Fruit fly (Drosophila melanogaster) whole organism, embryonic: ENCODE measurements around the gene Alg9.
A peak's percentile ranks its signal among the peaks of the same experiment; 100 is the strongest.

Experiments
- B-H1 ChIP-seq: fragments of 200-800 bp; sonication (Bioruptor generic); IDR thresholded peaks from 3 replicates; pipeline ENCODE4 v1.3.6; 2022; ENCODE audit warnings: missing biosample characterization, missing genetic modification characterization
- CG10209 ChIP-seq: fragments of 200-800 bp; sonication (Bioruptor generic); optimal IDR thresholded peaks from 3 replicates; lab custom pipeline; 2017; ENCODE audit warnings: missing biosample characterization, mild to moderate bottlenecking, missing genetic modification characterization, missing genetic modification reagents
- CG1024 ChIP-seq: fragments of 200-800 bp; sonication (Bioruptor generic); IDR thresholded peaks from 2 replicates; pipeline ENCODE4 v1.3.6; 2022; ENCODE audit warnings: missing biosample characterization, missing genetic modification characterization
- CG10366 ChIP-seq: fragments of 200-800 bp; sonication (Bioruptor generic); IDR thresholded peaks from 2 replicates; pipeline ENCODE4 v1.3.6; 2022; ENCODE audit warnings: missing biosample characterization, missing genetic modification characterization
- CG10462 ChIP-seq: fragments of 200-800 bp; sonication (Bioruptor generic); optimal IDR thresholded peaks from 2 replicates; lab custom pipeline; 2016; ENCODE audit warnings: missing biosample characterization, missing genetic modification characterization
- CG12659 ChIP-seq: fragments of 200-800 bp; sonication (Bioruptor generic); optimal IDR thresholded peaks from 3 replicates; lab custom pipeline; 2017; ENCODE audit warnings: mild to moderate bottlenecking, missing biosample characterization, missing genetic modification reagents, missing genetic modification characterization
- CG13624 ChIP-seq: fragments of 200-800 bp; sonication (Bioruptor generic); optimal IDR thresholded peaks from 2 replicates; lab custom pipeline; 2016; ENCODE audit warnings: missing biosample characterization, missing genetic modification characterization
- CG14860 ChIP-seq: fragments of 200-800 bp; sonication (Bioruptor generic); IDR thresholded peaks from 3 replicates; pipeline ENCODE4 v1.3.6; 2022; ENCODE audit warnings: missing biosample characterization, missing genetic modification characterization; ENCODE audit not compliant: partially characterized antibody
- CG15696 ChIP-seq: fragments of 200-800 bp; sonication (Bioruptor generic); optimal IDR thresholded peaks from 2 replicates; lab custom pipeline; 2019; ENCODE audit warnings: missing biosample characterization, mild to moderate bottlenecking, missing genetic modification characterization, moderate library complexity
- CG17186 ChIP-seq: fragments of 200-800 bp; sonication (Bioruptor generic); optimal IDR thresholded peaks from 3 replicates; lab custom pipeline; 2017; ENCODE audit warnings: missing biosample characterization, missing genetic modification reagents, missing genetic modification characterization
- CG17568 ChIP-seq: fragments of 200-800 bp; sonication (Bioruptor generic); optimal IDR thresholded peaks from 2 replicates; lab custom pipeline; 2018; ENCODE audit warnings: missing biosample characterization, mild to moderate bottlenecking, missing genetic modification characterization, moderate library complexity
- CG18619 ChIP-seq: fragments of 200-800 bp; sonication (Bioruptor generic); optimal IDR thresholded peaks from 3 replicates; lab custom pipeline; 2017; ENCODE audit warnings: missing biosample characterization, mild to moderate bottlenecking, missing genetic modification characterization
- CG32772 ChIP-seq: fragments of 200-800 bp; sonication (Bioruptor generic); IDR thresholded peaks from 2 replicates; pipeline ENCODE4 v1.3.6; 2022; ENCODE audit warnings: missing biosample characterization, missing genetic modification characterization
- CG33213 ChIP-seq: fragments of 200-800 bp; sonication (Bioruptor generic); optimal IDR thresholded peaks from 3 replicates; lab custom pipeline; 2016; ENCODE audit warnings: missing biosample characterization, missing genetic modification characterization
- CG6175 ChIP-seq: fragments of 200-800 bp; sonication (Bioruptor generic); IDR thresholded peaks from 3 replicates; pipeline ENCODE4 v1.3.6; 2022; ENCODE audit warnings: missing biosample characterization, missing genetic modification characterization
- CG6654 ChIP-seq: fragments of 200-800 bp; sonication (Bioruptor generic); optimal IDR thresholded peaks from 2 replicates; lab custom pipeline; 2017; ENCODE audit warnings: missing biosample characterization, mild to moderate bottlenecking, missing genetic modification characterization
- CG7556 ChIP-seq: fragments of 200-800 bp; sonication (Bioruptor generic); optimal IDR thresholded peaks from 2 replicates; lab custom pipeline; 2017; ENCODE audit warnings: missing biosample characterization, mild to moderate bottlenecking, missing genetic modification characterization
- CG8924 ChIP-seq: fragments of 200-800 bp; optimal IDR thresholded peaks from 3 replicates; lab custom pipeline; 2019; ENCODE audit warnings: missing biosample characterization, mild to moderate bottlenecking, missing genetic modification characterization, moderate library complexity
- CG8944 ChIP-seq: fragments of 200-800 bp; sonication (Bioruptor generic); optimal IDR thresholded peaks from 3 replicates; lab custom pipeline; 2016; ENCODE audit warnings: missing biosample characterization, missing genetic modification characterization
- CG9727 ChIP-seq: fragments of 200-800 bp; sonication (Bioruptor generic); optimal IDR thresholded peaks from 3 replicates; lab custom pipeline; 2017; ENCODE audit warnings: missing biosample characterization, mild to moderate bottlenecking, missing genetic modification characterization
- CG9797 ChIP-seq: fragments of 200-800 bp; sonication (Bioruptor generic); optimal IDR thresholded peaks from 3 replicates; lab custom pipeline; 2018; ENCODE audit warnings: missing biosample characterization, mild to moderate bottlenecking, missing genetic modification characterization
- CG9876 ChIP-seq: fragments of 200-800 bp; sonication (Bioruptor generic); optimal IDR thresholded peaks from 2 replicates; lab custom pipeline; 2016; ENCODE audit warnings: missing biosample characterization, missing genetic modification characterization
- Dbx ChIP-seq: fragments of 200-800 bp; sonication (Bioruptor generic); IDR thresholded peaks from 3 replicates; pipeline ENCODE4 v1.3.6; 2022; ENCODE audit warnings: missing biosample characterization, missing genetic modification characterization
- Deaf1 ChIP-seq: fragments of 200-800 bp; optimal IDR thresholded peaks from 3 replicates; lab custom pipeline; 2019; ENCODE audit warnings: missing biosample characterization, mild to moderate bottlenecking, missing genetic modification characterization, moderate library complexity
- Dref ChIP-seq: fragments of 200-800 bp; sonication (Bioruptor generic); IDR thresholded peaks from 2 replicates; pipeline ENCODE4 v1.3.6; 2022; ENCODE audit warnings: missing biosample characterization, missing genetic modification characterization
- Elba2 ChIP-seq: fragments of 200-800 bp; sonication (Bioruptor generic); optimal IDR thresholded peaks from 3 replicates; lab custom pipeline; 2016; ENCODE audit warnings: missing biosample characterization, missing genetic modification characterization
- H2.0 ChIP-seq: fragments of 200-800 bp; sonication (Bioruptor generic); IDR thresholded peaks from 2 replicates; pipeline ENCODE4 v1.3.6; 2022; ENCODE audit warnings: missing biosample characterization, missing genetic modification characterization
- HLH4C ChIP-seq: fragments of 200-800 bp; sonication (Bioruptor generic); IDR thresholded peaks from 3 replicates; pipeline ENCODE4 v1.3.6; 2022; ENCODE audit warnings: missing biosample characterization, missing genetic modification characterization; ENCODE audit not compliant: partially characterized antibody
- NfI ChIP-seq: fragments of 200-800 bp; sonication (Bioruptor generic); optimal IDR thresholded peaks from 3 replicates; lab custom pipeline; 2018; ENCODE audit warnings: missing biosample characterization, mild to moderate bottlenecking, missing genetic modification characterization, moderate library complexity
- Trl ChIP-seq, 3 experiments: fragments of >200 bp in 2 of 3; fragments of 200-800 bp in 1 of 3; sonication (Bioruptor generic) in 1 of 3; optimal IDR thresholded peaks; 2 replicates in 1 of 3; 3 replicates in 2 of 3; lab custom pipeline; 2016 to 2017; ENCODE audit warnings: missing biosample characterization in 1 of 3, missing genetic modification characterization in 1 of 3
- Xbp1 ChIP-seq: fragments of 200-800 bp; sonication (Bioruptor generic); optimal IDR thresholded peaks from 3 replicates; lab custom pipeline; 2016; ENCODE audit warnings: missing biosample characterization, mild to moderate bottlenecking, missing genetic modification characterization
- ara ChIP-seq: fragments of 200-800 bp; sonication (Bioruptor generic); IDR thresholded peaks from 2 replicates; pipeline ENCODE4 v1.3.6; 2022; ENCODE audit warnings: missing biosample characterization, missing genetic modification characterization
- cas ChIP-seq: fragments of 200-800 bp; sonication (Bioruptor generic); IDR thresholded peaks from 2 replicates; pipeline ENCODE4 v1.3.6; 2022; ENCODE audit warnings: missing biosample characterization, missing genetic modification characterization
- caup ChIP-seq: fragments of 200-800 bp; sonication (Bioruptor generic); optimal IDR thresholded peaks from 3 replicates; lab custom pipeline; 2017; ENCODE audit warnings: missing biosample characterization, mild to moderate bottlenecking, missing genetic modification characterization, moderate library complexity; ENCODE audit not compliant: severe bottlenecking
- chinmo ChIP-seq: fragments of 200-800 bp; sonication (Bioruptor generic); IDR thresholded peaks from 4 replicates; pipeline ENCODE4 v1.3.6; 2022; ENCODE audit warnings: missing biosample characterization, missing genetic modification characterization; ENCODE audit not compliant: partially characterized antibody
- ci ChIP-seq: fragments of 200-800 bp; sonication (Bioruptor generic); IDR thresholded peaks from 3 replicates; pipeline ENCODE4 v1.3.6; 2022; ENCODE audit warnings: missing biosample characterization, missing genetic modification characterization
- cwo ChIP-seq: fragments of 200-800 bp; sonication (Bioruptor generic); optimal IDR thresholded peaks from 3 replicates; lab custom pipeline; 2017; ENCODE audit warnings: missing biosample characterization, missing genetic modification characterization, mild to moderate bottlenecking, moderate library complexity, missing genetic modification reagents
- en ChIP-seq: fragments of 200-800 bp; sonication (Bioruptor generic); optimal IDR thresholded peaks from 2 replicates; lab custom pipeline; 2016; ENCODE audit warnings: missing biosample characterization, missing genetic modification characterization
- gcm2 ChIP-seq: fragments of 200-800 bp; sonication (Bioruptor generic); optimal IDR thresholded peaks from 2 replicates; lab custom pipeline; 2016; ENCODE audit warnings: missing biosample characterization, missing genetic modification characterization
- gsb ChIP-seq: fragments of 200-800 bp; sonication (Bioruptor generic); IDR thresholded peaks from 2 replicates; pipeline ENCODE4 v1.3.6; 2022; ENCODE audit warnings: missing biosample characterization, missing genetic modification characterization
- inv ChIP-seq: fragments of 200-800 bp; sonication (Bioruptor generic); IDR thresholded peaks from 2 replicates; pipeline ENCODE4 v1.3.6; 2022; ENCODE audit warnings: missing biosample characterization, missing genetic modification characterization; ENCODE audit not compliant: partially characterized antibody
- kah ChIP-seq: fragments of 200-800 bp; sonication (Bioruptor generic); optimal IDR thresholded peaks from 2 replicates; lab custom pipeline; 2018; ENCODE audit warnings: missing biosample characterization, mild to moderate bottlenecking, missing genetic modification characterization
- ken ChIP-seq: fragments of 200-800 bp; sonication (Bioruptor generic); IDR thresholded peaks from 3 replicates; pipeline ENCODE4 v1.3.6; 2022; ENCODE audit warnings: missing biosample characterization, missing genetic modification characterization
- klu ChIP-seq: fragments of 200-800 bp; sonication (Bioruptor generic); IDR thresholded peaks from 2 replicates; pipeline ENCODE4 v1.3.6; 2022; ENCODE audit warnings: missing biosample characterization, missing genetic modification characterization
- mirr ChIP-seq: fragments of 200-800 bp; sonication (Bioruptor generic); optimal IDR thresholded peaks from 3 replicates; lab custom pipeline; 2018; ENCODE audit warnings: missing biosample characterization, mild to moderate bottlenecking, missing genetic modification characterization
- mld ChIP-seq: fragments of 200-800 bp; sonication (Bioruptor generic); IDR thresholded peaks from 3 replicates; pipeline ENCODE4 v1.3.6; 2022; ENCODE audit warnings: missing biosample characterization, missing genetic modification characterization; ENCODE audit not compliant: partially characterized antibody
- sim ChIP-seq: fragments of 200-800 bp; sonication (Bioruptor generic); IDR thresholded peaks from 2 replicates; pipeline ENCODE4 v1.3.6; 2022; ENCODE audit warnings: missing biosample characterization, missing genetic modification characterization
- sima ChIP-seq: fragments of 200-800 bp; sonication (Bioruptor generic); optimal IDR thresholded peaks from 2 replicates; lab custom pipeline; 2016; ENCODE audit warnings: missing biosample characterization, missing genetic modification characterization
- ssp ChIP-seq: fragments of 200-800 bp; sonication (Bioruptor generic); IDR thresholded peaks from 2 replicates; pipeline ENCODE4 v1.3.6; 2022; ENCODE audit warnings: missing biosample characterization, missing genetic modification characterization
- tx ChIP-seq: fragments of 200-800 bp; sonication (Bioruptor generic); optimal IDR thresholded peaks from 2 replicates; lab custom pipeline; 2016; ENCODE audit warnings: missing biosample characterization, missing genetic modification characterization

Alg9 gene

DNA sequence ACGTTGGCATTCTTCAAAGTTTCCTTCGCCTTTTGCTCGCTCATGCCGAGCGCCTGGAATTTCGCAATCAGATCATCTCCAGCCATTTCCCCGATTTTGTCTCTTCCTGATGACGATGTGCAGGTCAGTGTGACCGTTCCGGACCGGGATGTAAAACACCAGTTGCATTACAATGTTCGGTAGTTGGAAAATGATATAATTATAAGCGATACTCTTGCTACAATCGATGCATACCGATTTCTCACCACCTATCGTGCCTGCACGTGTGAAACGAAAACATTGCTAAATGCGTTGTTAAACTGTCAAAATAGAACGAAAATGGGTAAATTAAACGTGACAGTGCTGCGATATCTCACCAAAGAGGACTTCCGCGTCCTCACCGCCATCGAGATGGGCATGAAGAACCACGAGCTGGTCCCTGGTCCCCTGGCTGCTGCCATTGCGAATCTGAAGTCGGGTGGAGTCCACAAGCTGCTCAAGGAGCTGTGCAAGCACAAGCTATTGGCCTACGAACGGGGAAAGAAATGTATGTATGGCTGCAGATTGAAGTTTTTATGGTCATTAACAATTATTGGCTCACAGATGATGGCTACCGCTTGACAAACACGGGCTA is 44.3 kb downstream of the Alg9 start, which contains the start of the genes GlnRS and RIOK2 (continued):
- TF ChIP-seq ken (GFP tag; lab: Robert Waterston, UW) = no peak
- TF ChIP-seq mld (GFP tag; lab: Robert Waterston, UW) = peak; percentile 91
- TF ChIP-seq cwo (GFP tag; lab: Kevin White, UChicago) = peak; percentile 96
- no peak for TF ChIP-seq caup (GFP tag; lab: Kevin White, UChicago)
- no peak for TF ChIP-seq CG17568 (GFP tag; lab: Kevin White, UChicago)
- no peak for TF ChIP-seq sima (GFP tag; lab: Kevin White, UChicago)
- peak; percentile 20 for TF ChIP-seq Xbp1 (GFP tag; lab: Kevin White, UChicago)
- no peak for TF ChIP-seq Trl (optimal IDR thresholded peaks at IDR 0.05; lab: Kevin White, UChicago)
- no peak for TF ChIP-seq Trl (GFP tag; optimal IDR thresholded peaks at IDR 0.05; lab: Kevin White, UChicago)
- TF ChIP-seq klu = no peak
- 0 out of 2 replicates have a peak, but pooled peaks have one; percentile 13 for TF ChIP-seq cas (GFP tag; lab: Robert Waterston, UW)
- TF ChIP-seq CG32772 (GFP tag; lab: Robert Waterston, UW) = no peak
- TF ChIP-seq Deaf1 = no peak
- TF ChIP-seq CG33213 = peak; percentile 54
- TF ChIP-seq ssp (GFP tag; lab: Robert Waterston, UW) = peak; percentile 100
- TF ChIP-seq NfI (GFP tag; lab: Kevin White, UChicago) = no peak
- TF ChIP-seq mirr (GFP tag; lab: Kevin White, UChicago) = peak; percentile 6
- TF ChIP-seq chinmo (GFP tag; lab: Robert Waterston, UW) = peak; percentile 100
- TF ChIP-seq kah (GFP tag; lab: Kevin White, UChicago) = peak; percentile 44
- TF ChIP-seq CG17186 (GFP tag; lab: Kevin White, UChicago) = peak; percentile 77
- peak; percentile 75 for TF ChIP-seq CG13624
- peak; percentile 60; the same call in 2 of the 3 replicates for TF ChIP-seq Dbx
- TF ChIP-seq sim (GFP tag; lab: Robert Waterston, UW) = no peak
- TF ChIP-seq CG15696 (tag; lab: Kevin White, UChicago) = no peak
- no peak for TF ChIP-seq CG18619 (GFP tag; lab: Kevin White, UChicago)
- TF ChIP-seq CG6175 (GFP tag; lab: Robert Waterston, UW) = no peak
- peak; percentile 88 for TF ChIP-seq Dref (GFP tag; lab: Robert Waterston, UW)
- TF ChIP-seq en (GFP tag; lab: Kevin White, UChicago) = no peak
- no peak for TF ChIP-seq CG7556 (GFP tag; lab: Kevin White, UChicago)
- TF ChIP-seq CG14860 (GFP tag; lab: Robert Waterston, UW) = peak; percentile 85
- peak; percentile 88 for TF ChIP-seq CG1024 (GFP tag; lab: Robert Waterston, UW)
- TF ChIP-seq CG10366 = no peak
- no peak for TF ChIP-seq ara
- TF ChIP-seq CG9727 (GFP tag; lab: Kevin White, UChicago) = peak; percentile 0
- TF ChIP-seq Elba2 (GFP tag; lab: Kevin White, UChicago) = no peak
- TF ChIP-seq gcm2 (GFP tag; lab: Kevin White, UChicago) = no peak
- TF ChIP-seq HLH4C (GFP tag; lab: Robert Waterston, UW) = peak; percentile 92
- TF ChIP-seq CG10209 (GFP tag; lab: Kevin White, UChicago) = no peak
- TF ChIP-seq CG8944 = no peak
- no peak; the same call in 2 of the 3 replicates for TF ChIP-seq ci (GFP tag; lab: Robert Waterston, UW)
- no peak for TF ChIP-seq CG8924 (tag; lab: Kevin White, UChicago)
- no peak for TF ChIP-seq CG9876 (GFP tag; lab: Kevin White, UChicago)
- peak; percentile 64 for TF ChIP-seq CG12659 (GFP tag; lab: Kevin White, UChicago)
- TF ChIP-seq tx (GFP tag; lab: Kevin White, UChicago) = no peak
- peak; percentile 94 for TF ChIP-seq CG9797 (GFP tag; lab: Kevin White, UChicago)
- TF ChIP-seq inv = peak; percentile 94
- TF ChIP-seq gsb (GFP tag; lab: Robert Waterston, UW) = no peak
- no peak for TF ChIP-seq CG6654 (GFP tag; lab: Kevin White, UChicago)
- no peak for TF ChIP-seq B-H1 (GFP tag; lab: Robert Waterston, UW)
- TF ChIP-seq CG10462 = no peak
- no peak for TF ChIP-seq H2.0
